Worm (Caenorhabditis elegans) whole organism, L3 larva: ENCODE measurements around the gene ocr-1.

Experiments used
- R02D3.7 ChIP-seq: fragments of 150-350 bp; optimal IDR thresholded peaks from 2 replicates; lab custom pipeline; 2014; ENCODE audit warnings: missing biosample characterization, missing genetic modification characterization
- ZK546.5 ChIP-seq: sonication (generic microtip); optimal IDR thresholded peaks from 2 replicates; lab custom pipeline; 2017; ENCODE audit warnings: missing biosample characterization, missing genetic modification characterization
- aly-2 ChIP-seq: fragments of 150-350 bp; optimal IDR thresholded peaks from 2 replicates; lab custom pipeline; 2014; ENCODE audit warnings: missing biosample characterization, missing genetic modification characterization
- ama-1 ChIP-seq: fragments of 150-350 bp; optimal IDR thresholded peaks from 2 replicates; lab custom pipeline; 2018
- ceh-28 ChIP-seq: fragments of 150-350 bp; optimal IDR thresholded peaks from 2 replicates; lab custom pipeline; 2014; ENCODE audit warnings: missing biosample characterization, missing genetic modification reagents, missing genetic modification characterization
- ceh-82 ChIP-seq: fragments of 150-350 bp; optimal IDR thresholded peaks from 2 replicates; lab custom pipeline; 2014; ENCODE audit warnings: missing biosample characterization, missing genetic modification characterization
- egl-27 ChIP-seq: sonication (generic microtip); optimal IDR thresholded peaks from 4 replicates; lab custom pipeline; 2017; ENCODE audit warnings: missing biosample characterization, missing genetic modification reagents, missing genetic modification characterization
- elt-2 ChIP-seq: sonication (generic microtip); optimal IDR thresholded peaks from 2 replicates; lab custom pipeline; 2016; ENCODE audit warnings: missing genetic modification reagents, mild to moderate bottlenecking, missing genetic modification characterization, missing compliant biosample characterization
- fkh-10 ChIP-seq: sonication (generic microtip); optimal IDR thresholded peaks from 2 replicates; lab custom pipeline; 2017; ENCODE audit warnings: missing biosample characterization, missing genetic modification reagents, missing genetic modification characterization
- fos-1 ChIP-seq: fragments of 150-350 bp; optimal IDR thresholded peaks from 2 replicates; lab custom pipeline; 2014; ENCODE audit warnings: missing biosample characterization, missing genetic modification characterization
- hmg-11 ChIP-seq: sonication (generic microtip); optimal IDR thresholded peaks from 2 replicates; lab custom pipeline; 2016; ENCODE audit warnings: missing genetic modification characterization, missing compliant biosample characterization
- jun-1 ChIP-seq: fragments of 150-350 bp; optimal IDR thresholded peaks from 2 replicates; lab custom pipeline; 2014; ENCODE audit warnings: missing biosample characterization, missing genetic modification reagents, missing genetic modification characterization
- lin-15B ChIP-seq: fragments of 150-350 bp; optimal IDR thresholded peaks from 2 replicates; lab custom pipeline; 2014; ENCODE audit warnings: missing biosample characterization, missing genetic modification characterization
- lsy-12 ChIP-seq: sonication (generic microtip); optimal IDR thresholded peaks from 2 replicates; lab custom pipeline; 2016; ENCODE audit warnings: mild to moderate bottlenecking, missing genetic modification characterization, missing compliant biosample characterization
- mdl-1 ChIP-seq: fragments of 150-350 bp; optimal IDR thresholded peaks from 2 replicates; lab custom pipeline; 2014; ENCODE audit warnings: missing biosample characterization, missing genetic modification characterization
- mml-1 ChIP-seq: fragments of 150-350 bp; sonication (generic microtip); optimal IDR thresholded peaks from 3 replicates; lab custom pipeline; 2014; ENCODE audit warnings: missing biosample characterization, missing genetic modification characterization
- nfya-1 ChIP-seq: sonication (generic microtip); optimal IDR thresholded peaks from 2 replicates; lab custom pipeline; 2017; ENCODE audit warnings: missing genetic modification characterization, mild to moderate bottlenecking, missing compliant biosample characterization, antibody characterized with exemption, moderate library complexity; ENCODE audit not compliant: insufficient read depth
- nhr-11 ChIP-seq: fragments of 150-350 bp; optimal IDR thresholded peaks from 2 replicates; lab custom pipeline; 2014; ENCODE audit warnings: missing biosample characterization, missing genetic modification characterization
- nhr-12 ChIP-seq: fragments of 150-350 bp; optimal IDR thresholded peaks from 2 replicates; lab custom pipeline; 2014; ENCODE audit warnings: missing biosample characterization, missing genetic modification characterization
- nhr-237 ChIP-seq: fragments of 150-350 bp; optimal IDR thresholded peaks from 2 replicates; lab custom pipeline; 2014; ENCODE audit warnings: missing biosample characterization, missing genetic modification characterization
- nhr-25 ChIP-seq: sonication (generic microtip); optimal IDR thresholded peaks from 2 replicates; lab custom pipeline; 2017; ENCODE audit warnings: missing biosample characterization, missing genetic modification characterization
- nhr-28 ChIP-seq: fragments of 150-350 bp; optimal IDR thresholded peaks from 2 replicates; lab custom pipeline; 2014; ENCODE audit warnings: missing biosample characterization, missing genetic modification characterization
- nhr-43 ChIP-seq: sonication (generic microtip); optimal IDR thresholded peaks from 2 replicates; lab custom pipeline; 2016; ENCODE audit warnings: mild to moderate bottlenecking, missing genetic modification characterization, missing compliant biosample characterization; ENCODE audit not compliant: poor library complexity, severe bottlenecking
- nhr-77 ChIP-seq: fragments of 150-350 bp; optimal IDR thresholded peaks from 2 replicates; lab custom pipeline; 2014; ENCODE audit warnings: missing biosample characterization, missing genetic modification characterization
- pqm-1 ChIP-seq: fragments of 150-350 bp; optimal IDR thresholded peaks from 2 replicates; lab custom pipeline; 2017; ENCODE audit warnings: missing biosample characterization, missing genetic modification characterization, inconsistent platforms
- sea-2 ChIP-seq: fragments of 150-350 bp; sonication (generic microtip); optimal IDR thresholded peaks from 4 replicates; lab custom pipeline; 2014; ENCODE audit warnings: missing biosample characterization, missing genetic modification reagents, missing genetic modification characterization
- skn-1 ChIP-seq: fragments of 150-350 bp; optimal IDR thresholded peaks from 2 replicates; lab custom pipeline; 2014; ENCODE audit warnings: missing biosample characterization, missing genetic modification characterization
- snpc-4 ChIP-seq: fragments of 150-350 bp; optimal IDR thresholded peaks from 2 replicates; lab custom pipeline; 2014; ENCODE audit warnings: missing biosample characterization, missing genetic modification characterization
- tbx-2 ChIP-seq: sonication (generic microtip); optimal IDR thresholded peaks from 2 replicates; lab custom pipeline; 2016; ENCODE audit warnings: mild to moderate bottlenecking, missing genetic modification characterization, missing compliant biosample characterization
- unc-39 ChIP-seq: sonication (generic microtip); optimal IDR thresholded peaks from 4 replicates; lab custom pipeline; 2017; ENCODE audit warnings: missing biosample characterization, missing genetic modification characterization
- zag-1 ChIP-seq: fragments of 150-350 bp; optimal IDR thresholded peaks from 2 replicates; lab custom pipeline; 2014; ENCODE audit warnings: missing biosample characterization, missing genetic modification characterization
- ztf-4 ChIP-seq: fragments of 150-350 bp; optimal IDR thresholded peaks from 2 replicates; lab custom pipeline; 2014; ENCODE audit warnings: missing biosample characterization, missing genetic modification characterization

Gene ocr-1

ce11 chrV:10807862-10808327 lies 43.7 kb downstream of the ocr-1 start, which contains the start of gene plrg-1 (continued):
- TF ChIP-seq ama-1 = no peak
- TF ChIP-seq hmg-11 = peak; percentile 93
- peak; percentile 96 for TF ChIP-seq nhr-43 (tag; lab: Kevin White, UChicago)
- TF ChIP-seq ZK546.5 (tag; lab: Kevin White, UChicago) = no peak
- peak; percentile 41 for TF ChIP-seq egl-27
- peak; percentile 71 for TF ChIP-seq jun-1 (tag; lab: Kevin White, UChicago)
- TF ChIP-seq R02D3.7 (tag; lab: Kevin White, UChicago) = peak; percentile 74
- TF ChIP-seq fos-1 (tag; lab: Kevin White, UChicago) = no peak
- TF ChIP-seq nhr-28 (tag; lab: Kevin White, UChicago) = no peak
- peak; percentile 90 for TF ChIP-seq snpc-4 (tag; lab: Kevin White, UChicago)
- no peak for TF ChIP-seq nhr-12 (tag; lab: Kevin White, UChicago)
- TF ChIP-seq mml-1 (tag; lab: Kevin White, UChicago) = no peak
- no peak for TF ChIP-seq unc-39 (tag; lab: Kevin White, UChicago)
- no peak for TF ChIP-seq sea-2 (GFP tag; lab: Kevin White, UChicago)
- no peak for TF ChIP-seq nhr-11 (tag; lab: Kevin White, UChicago)
- TF ChIP-seq skn-1 (tag; lab: Kevin White, UChicago) = peak; percentile 66
- peak; percentile 6 for TF ChIP-seq mdl-1
- peak; percentile 17 for TF ChIP-seq nhr-77 (tag; lab: Kevin White, UChicago)
- TF ChIP-seq elt-2 = peak; percentile 79
- TF ChIP-seq nhr-25 = peak; percentile 86
- peak; percentile 85 for TF ChIP-seq nfya-1 (tag; lab: Kevin White, UChicago)
- no peak for TF ChIP-seq ztf-4 (tag; lab: Kevin White, UChicago)
- peak; percentile 60 for TF ChIP-seq tbx-2 (tag; lab: Kevin White, UChicago)
- peak; percentile 82 for TF ChIP-seq lsy-12

DNA sequence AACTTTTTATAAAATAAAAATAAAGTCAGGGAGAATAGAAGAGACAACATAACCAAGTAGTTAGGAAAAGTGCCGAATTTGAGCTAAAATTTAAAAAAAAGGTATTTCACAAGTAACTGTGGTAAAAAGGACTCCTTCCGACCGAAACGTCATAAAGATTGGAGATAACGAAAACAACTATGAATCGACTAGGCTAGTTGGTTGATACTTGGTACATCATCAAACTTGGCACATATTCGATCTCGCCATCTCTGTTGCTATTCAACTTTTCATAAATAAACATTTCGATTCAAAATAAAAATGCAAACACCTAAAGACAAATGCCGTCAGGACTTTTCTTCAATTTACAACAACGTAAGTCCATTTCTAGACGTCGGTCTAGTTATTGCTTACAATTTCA lies 47.6 kb downstream of the ocr-1 start, which contains the start of gene C29A12.22:
Gene C29A12.22 (plus strand): TSS at position 301 of the 400 bp plus-strand sequence.
- TF ChIP-seq nhr-43 (tag; lab: Kevin White, UChicago) = no peak
- TF ChIP-seq mml-1 (tag; lab: Kevin White, UChicago) = no peak
- no peak for TF ChIP-seq zag-1
- TF ChIP-seq, all 47 proteins: peak for 0

DNA sequence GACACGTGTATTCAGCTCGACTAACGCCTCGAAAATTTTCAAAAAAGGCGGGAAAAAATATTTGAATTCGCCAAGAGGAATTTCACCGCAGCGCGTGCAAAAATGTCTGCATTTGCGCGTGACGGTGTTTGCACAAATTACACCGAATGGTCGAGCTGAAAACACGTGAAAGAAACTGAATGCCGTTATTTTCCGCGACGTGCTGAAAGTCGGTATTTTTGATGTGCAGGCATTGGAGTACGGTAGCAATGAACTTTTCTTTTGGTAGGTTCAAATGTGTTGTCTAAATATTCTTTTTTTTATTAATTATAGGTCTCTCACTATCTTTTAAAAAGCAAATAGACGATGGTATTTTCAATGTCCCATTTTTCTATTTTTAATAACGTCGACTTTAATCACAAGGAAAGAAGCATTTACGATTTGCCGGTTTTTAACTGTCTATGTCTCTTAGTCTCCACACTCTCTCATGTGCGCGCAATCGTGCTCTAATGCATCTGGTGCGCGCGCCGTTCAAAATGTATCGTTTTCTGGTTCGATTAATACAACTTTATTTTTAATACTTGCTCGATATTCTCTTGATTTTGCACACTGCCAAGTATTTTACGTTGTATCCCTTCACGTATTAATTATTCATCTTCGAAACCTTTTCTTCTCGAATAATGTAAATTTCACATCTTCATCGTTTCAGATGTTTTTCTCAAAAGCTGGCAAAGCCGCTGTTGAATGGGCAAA lies 49.4 kb downstream of the ocr-1 start, which contains the start of the genes C29A12.1 and lig-1:
Gene C29A12.1 (minus strand): TSS at position 63 of the 732 bp plus-strand sequence.
Gene lig-1 (plus strand): TSS at position 682 of the 732 bp plus-strand sequence.
- TF ChIP-seq nhr-25 (peak; percentile 34), lin-15B (tag; lab: Kevin White, UChicago) (peak; percentile 44), nhr-237 (tag; lab: Kevin White, UChicago) (no peak), pqm-1 (tag; lab: Kevin White, UChicago) (no peak), ceh-82 (no peak), nfya-1 (tag; lab: Kevin White, UChicago) (peak; percentile 36), elt-2 (peak; percentile 4)

DNA sequence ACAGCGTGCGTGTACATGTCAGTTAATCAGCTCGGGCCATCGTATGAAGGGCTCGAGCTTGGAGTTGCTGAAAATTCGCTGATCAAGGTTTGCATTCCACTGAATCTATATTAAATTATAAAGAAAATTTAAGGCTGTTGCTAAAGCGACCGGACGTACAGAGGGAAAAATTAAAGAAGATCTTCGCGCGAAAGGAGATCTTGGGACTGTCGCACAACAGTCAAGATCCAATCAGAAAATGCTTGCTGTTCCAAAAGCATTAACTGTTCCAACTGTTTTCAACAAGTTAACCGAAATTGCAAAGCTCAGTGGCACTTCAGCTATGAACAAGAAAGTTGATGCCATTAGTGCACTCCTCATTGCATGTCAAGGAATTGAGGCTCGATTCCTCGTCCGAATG lies 50.2 kb downstream of the ocr-1 start:
- TF ChIP-seq ceh-28 (no peak), aly-2 (no peak), egl-27 (no peak), skn-1 (tag; lab: Kevin White, UChicago) (no peak), unc-39 (tag; lab: Kevin White, UChicago) (no peak), zag-1 (no peak), nhr-237 (tag; lab: Kevin White, UChicago) (no peak), mdl-1 (no peak)

ce11 chrV:10816831-10817230 lies 52.7 kb downstream of the ocr-1 start:
- TF ChIP-seq nhr-43 (tag; lab: Kevin White, UChicago) = no peak
- TF ChIP-seq fkh-10 = peak; percentile 25
